Worm (Caenorhabditis elegans): ENCODE measurements around the gene swsn-3.

swsn-3 gene

DNA sequence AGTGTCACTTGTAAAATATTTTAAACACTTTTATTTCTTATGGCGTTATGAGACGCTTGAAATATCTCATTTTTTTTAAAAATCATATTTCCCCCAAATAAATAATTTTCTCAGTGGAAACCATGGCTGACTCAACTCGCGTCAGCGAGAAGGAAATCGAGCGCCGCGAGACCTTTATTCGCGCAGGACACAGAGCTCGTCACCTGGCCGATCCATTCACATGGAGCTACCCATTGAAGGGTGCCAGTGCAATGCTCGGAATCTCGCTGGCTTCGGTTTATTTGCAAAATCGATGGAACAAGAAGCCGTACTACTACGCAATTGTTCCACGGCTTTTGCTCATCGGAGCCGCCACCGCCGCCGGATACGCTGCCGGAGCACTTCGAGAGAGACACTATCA is 18.3 kb upstream of the swsn-3 start, which contains the start of gene nduc-2:
Gene nduc-2 (plus strand): TSS at position 113 of the 400 bp plus-strand sequence.
- TF ChIP-seq mxl-2 (GFP tag; conservative IDR thresholded peaks at IDR 0.05) (no peak), php-3 (GFP tag; IDR thresholded peaks at IDR 0.05) (0 out of 2 replicates have a peak, but pooled peaks have one; percentile 25), hlh-11 (tag; optimal IDR thresholded peaks at IDR 0.05) (no peak), daf-12 (tag; optimal IDR thresholded peaks at IDR 0.05) (no peak), nhr-77 (tag; optimal IDR thresholded peaks at IDR 0.05) (no peak), zfp-3 (GFP tag; conservative IDR thresholded peaks at IDR 0.05) (peak; percentile 29; the same call in 1 of the 2 replicates), daf-19 (GFP tag; conservative IDR thresholded peaks at IDR 0.05) (no peak), lim-7 (GFP tag; IDR thresholded peaks at IDR 0.05) (no peak), unc-62 (GFP tag; optimal IDR thresholded peaks at IDR 0.05 in 1 of 2) (peak in 1 of 2 experiments; percentile 13), unc-62 (tag; optimal IDR thresholded peaks at IDR 0.05) (no peak), R02D3.7 (tag; optimal IDR thresholded peaks at IDR 0.05) (no peak), dve-1 (tag; optimal IDR thresholded peaks at IDR 0.05; ENCODE audit: insufficient read depth) (no peak), nhr-237 (tag; optimal IDR thresholded peaks at IDR 0.05) (no peak), cey-2 (tag; optimal IDR thresholded peaks at IDR 0.05; ENCODE audit: borderline replicate concordance, insufficient read depth) (no peak), nhr-42 (GFP tag; IDR thresholded peaks at IDR 0.05) (no peak), zfp-2 (tag; optimal IDR thresholded peaks at IDR 0.05) (no peak), nhr-41 (GFP tag; IDR thresholded peaks at IDR 0.05) (no peak), ces-1 (GFP tag; optimal IDR thresholded peaks at IDR 0.05) (no peak), vab-7 (GFP tag; IDR thresholded peaks at IDR 0.05) (no peak), lir-3 (tag; optimal IDR thresholded peaks at IDR 0.05) (no peak), mdl-1 (tag; optimal IDR thresholded peaks at IDR 0.05) (no peak), arid-1 (GFP tag; conservative IDR thresholded peaks at IDR 0.05) (no peak), ama-1 (optimal IDR thresholded peaks at IDR 0.05) (peak; percentile 41), lin-13 (GFP tag; optimal IDR thresholded peaks at IDR 0.05) (no peak), saeg-2 (GFP tag; IDR thresholded peaks at IDR 0.05) (no peak), lin-38 (GFP tag; IDR thresholded peaks at IDR 0.05) (peak; percentile 67), ctbp-1 (GFP tag; IDR thresholded peaks at IDR 0.05) (no peak), lsy-2 (tag; optimal IDR thresholded peaks at IDR 0.05) (no peak), unc-130 (GFP tag; optimal IDR thresholded peaks at IDR 0.05) (no peak), ceh-20 (GFP tag; IDR thresholded peaks at IDR 0.05) (no peak), set-16 (GFP tag; IDR thresholded peaks at IDR 0.05) (peak; percentile 62), nhr-25 (tag; optimal IDR thresholded peaks at IDR 0.05; ENCODE audit: borderline replicate concordance, insufficient read depth) (no peak), duxl-1 (tag; optimal IDR thresholded peaks at IDR 0.05; ENCODE audit: poor library complexity) (no peak), ceh-28 (tag; optimal IDR thresholded peaks at IDR 0.05) (no peak), dmd-8 (GFP tag; IDR thresholded peaks at IDR 0.05) (no peak), F26F4.8 (GFP tag; conservative IDR thresholded peaks at IDR 0.05) (0 out of 2 replicates have a peak, but pooled peaks have one; percentile 23), F49E8.2 (tag; optimal IDR thresholded peaks at IDR 0.05; ENCODE audit: borderline replicate concordance) (no peak), Y105C5A.15 (GFP tag; IDR thresholded peaks at IDR 0.05) (peak; percentile 66; the same call in 1 of the 2 replicates), nhr-102 (tag; optimal IDR thresholded peaks at IDR 0.05) (no peak), hif-1 (tag; optimal IDR thresholded peaks at IDR 0.05) (no peak), skn-1 (tag; optimal IDR thresholded peaks at IDR 0.05) (no peak), lin-29 (GFP tag; IDR thresholded peaks at IDR 0.05) (0 out of 2 replicates have a peak, but pooled peaks have one; percentile 13), ceh-62 (tag; optimal IDR thresholded peaks at IDR 0.05) (no peak), gei-8 (GFP tag; optimal IDR thresholded peaks at IDR 0.05) (peak; percentile 14), mdt-29 (GFP tag; IDR thresholded peaks at IDR 0.05) (no peak), madf-5 (GFP tag; IDR thresholded peaks at IDR 0.05) (no peak), lin-15B (tag; optimal IDR thresholded peaks at IDR 0.05) (no peak), tag-97 (GFP tag; IDR thresholded peaks at IDR 0.05) (no peak), ceh-32 (tag; optimal IDR thresholded peaks at IDR 0.05; ENCODE audit: poor library complexity) (no peak), zip-11 (GFP tag; IDR thresholded peaks at IDR 0.05) (no peak), Y48G9A.11 (GFP tag; IDR thresholded peaks at IDR 0.05) (no peak; the same call in 1 of the 2 replicates)
